Fruit fly (Drosophila melanogaster): ENCODE data around the gene CkIalpha.
A peak's percentile ranks its signal among the peaks of the same experiment; 100 is the strongest.

The CkIalpha gene

dm6 chrX:12665112-12665795, 11.8 kb downstream of the CkIalpha start (continued):
- TF ChIP-seq Nf-YB (GFP tag; optimal IDR thresholded peaks at IDR 0.05) (peak; percentile 70), da (GFP tag; optimal IDR thresholded peaks at IDR 0.05) (no peak), CG1603 (tag; optimal IDR thresholded peaks at IDR 0.05) (peak; percentile 89), pnt (GFP tag; optimal IDR thresholded peaks at IDR 0.05) (peak; percentile 65), CG33557 (GFP tag; optimal IDR thresholded peaks at IDR 0.05) (peak; percentile 81), CG8290 (GFP tag; optimal IDR thresholded peaks at IDR 0.05) (peak; percentile 74), CG8290 (tag; optimal IDR thresholded peaks at IDR 0.05) (peak; percentile 74 to 80), esg (GFP tag; conservative IDR thresholded peaks at IDR 0.05) (peak; percentile 87), Adf1 (GFP tag; IDR thresholded peaks at IDR 0.05) (peak; percentile 76), ash1 (GFP tag; optimal IDR thresholded peaks at IDR 0.05) (peak; percentile 34), slou (GFP tag; optimal IDR thresholded peaks at IDR 0.05) (peak; percentile 82), CG11398 (GFP tag; optimal IDR thresholded peaks at IDR 0.05) (no peak), CG15696 (tag; optimal IDR thresholded peaks at IDR 0.05) (peak; percentile 82), CG15269 (tag; optimal IDR thresholded peaks at IDR 0.05) (peak; percentile 88), Atf6 (GFP tag; IDR thresholded peaks at IDR 0.05) (peak; percentile 88), CG11696 (GFP tag; IDR thresholded peaks at IDR 0.05) (peak; percentile 81), Ptx1 (GFP tag; IDR thresholded peaks at IDR 0.05) (peak; percentile 95), mirr (GFP tag; optimal IDR thresholded peaks at IDR 0.05) (peak; percentile 79), CG7786 (GFP tag; optimal IDR thresholded peaks at IDR 0.05) (peak; percentile 48), Dad (GFP tag; optimal IDR thresholded peaks at IDR 0.05) (no peak), HLH54F (GFP tag; optimal IDR thresholded peaks at IDR 0.05) (peak; percentile 43), dysf (GFP tag; IDR thresholded peaks at IDR 0.05) (peak; percentile 94), CG34422 (GFP tag; IDR thresholded peaks at IDR 0.05) (peak; percentile 92), Mes4 (GFP tag; optimal IDR thresholded peaks at IDR 0.05) (no peak), Bteb2 (GFP tag; optimal IDR thresholded peaks at IDR 0.05) (peak; percentile 28), sisA (GFP tag; IDR thresholded peaks at IDR 0.05) (peak; percentile 92), CG8359 (GFP tag; optimal IDR thresholded peaks at IDR 0.05; ENCODE audit: borderline replicate concordance) (peak; percentile 67), Side (GFP tag; optimal IDR thresholded peaks at IDR 0.05) (peak; percentile 34), CG9215 (GFP tag; IDR thresholded peaks at IDR 0.05) (no peak; the same call in 1 of the 2 replicates), CG7745 (tag; optimal IDR thresholded peaks at IDR 0.05) (peak; percentile 23), CG2889 (GFP tag; IDR thresholded peaks at IDR 0.05) (peak; percentile 86), grn (GFP tag; optimal IDR thresholded peaks at IDR 0.05) (peak; percentile 57), CG34376 (GFP tag; optimal IDR thresholded peaks at IDR 0.05) (peak; percentile 44), Nf-YC (tag; optimal IDR thresholded peaks at IDR 0.05) (peak; percentile 9), dmrt99B (tag; optimal IDR thresholded peaks at IDR 0.05) (peak; percentile 88), CG17361 (GFP tag; IDR thresholded peaks at IDR 0.05) (peak; percentile 94), wdn (GFP tag; IDR thresholded peaks at IDR 0.05) (peak; percentile 85), CG4617 (GFP tag; optimal IDR thresholded peaks at IDR 0.05; ENCODE audit: borderline replicate concordance) (peak; percentile 49), Atf3 (GFP tag; optimal IDR thresholded peaks at IDR 0.05) (peak; percentile 56), pum (GFP tag; optimal IDR thresholded peaks at IDR 0.05) (peak; percentile 53), cg (GFP tag; optimal IDR thresholded peaks at IDR 0.05) (peak; percentile 85), CG12071 (GFP tag; optimal IDR thresholded peaks at IDR 0.05) (peak; percentile 77), CG31441 (GFP tag; IDR thresholded peaks at IDR 0.05) (peak; percentile 93), fd96Cb (tag; optimal IDR thresholded peaks at IDR 0.05) (peak; percentile 86), CG8765 (GFP tag; IDR thresholded peaks at IDR 0.05) (peak; percentile 79), CG2875 (GFP tag; optimal IDR thresholded peaks at IDR 0.05) (peak; percentile 87), mam (GFP tag; optimal IDR thresholded peaks at IDR 0.05) (peak; percentile 65), wek (GFP tag; optimal IDR thresholded peaks at IDR 0.05) (peak; percentile 57), Gug (GFP tag; IDR thresholded peaks at IDR 0.05) (peak; percentile 87), Scr (GFP tag; IDR thresholded peaks at IDR 0.05; ENCODE audit: partially characterized antibody) (no peak), CG4360 (GFP tag; IDR thresholded peaks at IDR 0.05) (peak; percentile 97)

Data from whole organism, embryonic.